Worm (Caenorhabditis elegans) whole organism, young adult: ENCODE measurements around the gene evl-20.

Experiments used
- F55B11.4 ChIP-seq: sonication (generic microtip); optimal IDR thresholded peaks from 2 replicates; lab custom pipeline; 2016; ENCODE audit warnings: missing compliant biosample characterization, missing genetic modification characterization, borderline replicate concordance; ENCODE audit not compliant: insufficient read depth
- K12H6.12 ChIP-seq: fragments of 200-800 bp; sonication (Bioruptor generic); optimal IDR thresholded peaks from 2 replicates; lab custom pipeline; 2018; ENCODE audit warnings: mild to moderate bottlenecking, missing genetic modification characterization, missing compliant biosample characterization
- Y79H2A.3 ChIP-seq: fragments of 200-800 bp; sonication (Bioruptor generic); conservative IDR thresholded peaks from 2 replicates; pipeline ENCODE4 v1.3.6; 2022; ENCODE audit warnings: missing genetic modification reagents, missing genetic modification characterization, missing compliant biosample characterization
- ceh-79 ChIP-seq: sonication (generic microtip); optimal IDR thresholded peaks from 2 replicates; lab custom pipeline; 2017; ENCODE audit warnings: mild to moderate bottlenecking, missing genetic modification characterization, missing compliant biosample characterization
- gei-17 ChIP-seq: fragments of 200-800 bp; sonication (Bioruptor generic); optimal IDR thresholded peaks from 2 replicates; lab custom pipeline; 2018; ENCODE audit warnings: mild to moderate bottlenecking, missing genetic modification characterization, missing compliant biosample characterization
- pha-4 ChIP-seq: fragments of 150-350 bp; sonication (generic microtip); optimal IDR thresholded peaks from 2 replicates; lab custom pipeline; 2014; ENCODE audit warnings: missing biosample characterization, missing genetic modification reagents, missing genetic modification characterization
- snpc-1.3 ChIP-seq: sonication (generic microtip); optimal IDR thresholded peaks from 2 replicates; lab custom pipeline; 2017; ENCODE audit warnings: missing genetic modification characterization, mild to moderate bottlenecking, missing compliant biosample characterization, antibody characterized with exemption, moderate library complexity, missing genotype, missing genetic modification reagents; ENCODE audit not compliant: insufficient read depth
- unc-62 ChIP-seq: fragments of 150-350 bp; optimal IDR thresholded peaks from 2 replicates; lab custom pipeline; 2014; ENCODE audit warnings: missing biosample characterization, missing genetic modification reagents, missing genetic modification characterization

DNA sequence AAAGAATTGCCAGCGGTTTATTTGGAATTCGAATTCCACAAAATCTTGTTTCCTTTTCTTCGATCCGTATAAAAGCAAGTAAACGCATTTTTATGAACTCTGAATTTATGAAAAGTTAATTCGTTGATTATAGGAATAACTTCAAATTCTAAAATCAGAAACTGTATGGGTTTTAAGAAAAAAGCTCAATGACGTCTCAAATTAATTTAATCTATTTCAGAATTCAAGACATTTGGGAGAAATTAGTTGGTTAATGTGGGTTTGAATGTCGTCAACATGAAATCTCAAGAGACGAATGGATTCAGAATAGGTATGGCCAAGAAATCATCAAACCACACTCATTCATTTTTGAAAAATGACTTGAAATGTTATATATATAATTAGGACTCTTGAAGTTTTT is 48.1 kb upstream of the evl-20 start, which contains the start of gene F49E12.7:
- no peak for TF ChIP-seq snpc-1.3 (tag; lab: Kevin White, UChicago)
- TF ChIP-seq unc-62 (GFP tag; lab: Kevin White, UChicago) = no peak
- TF ChIP-seq Y79H2A.3 = no peak
- no peak for TF ChIP-seq ceh-79 (tag; lab: Kevin White, UChicago)
- no peak for TF ChIP-seq K12H6.12
- TF ChIP-seq gei-17 (GFP tag; lab: Kevin White, UChicago) = no peak
- TF ChIP-seq F55B11.4 = no peak
- TF ChIP-seq pha-4 (tag; lab: Kevin White, UChicago) = no peak
